Worm (Caenorhabditis elegans): ENCODE data around the gene daf-10.

DNA sequence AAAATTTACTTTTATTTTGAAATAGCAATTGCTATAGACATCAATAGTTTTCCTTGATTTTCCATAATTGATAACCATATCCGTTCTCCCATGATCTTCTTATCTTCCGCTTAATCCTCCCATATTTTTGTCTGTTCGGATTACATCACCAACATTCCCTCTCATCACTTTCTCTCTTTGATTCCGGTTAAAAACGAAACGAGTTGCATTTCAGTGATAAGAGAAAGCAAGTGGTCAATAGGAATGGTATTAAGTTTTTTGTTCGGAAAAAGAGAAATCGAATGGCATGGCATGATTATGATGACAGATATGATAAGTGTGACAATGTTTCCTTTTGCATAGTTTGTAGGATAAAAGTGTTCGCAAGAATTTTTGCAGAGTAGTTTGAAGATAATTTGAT, 34.0 kb downstream of the daf-10 start:
- TF ChIP-seq fos-1 (tag; optimal IDR thresholded peaks at IDR 0.05) (no peak), nhr-76 (tag; optimal IDR thresholded peaks at IDR 0.05) (no peak), skn-1 (tag; optimal IDR thresholded peaks at IDR 0.05) (no peak), ZK546.5 (tag; optimal IDR thresholded peaks at IDR 0.05) (no peak), ama-1 (optimal IDR thresholded peaks at IDR 0.05) (no peak), mdl-1 (tag; optimal IDR thresholded peaks at IDR 0.05) (no peak), snpc-4 (tag; optimal IDR thresholded peaks at IDR 0.05) (no peak), R02D3.7 (tag; optimal IDR thresholded peaks at IDR 0.05) (no peak), unc-39 (tag; optimal IDR thresholded peaks at IDR 0.05) (no peak), jun-1 (tag; optimal IDR thresholded peaks at IDR 0.05) (no peak), lin-15B (tag; optimal IDR thresholded peaks at IDR 0.05) (no peak), ceh-82 (tag; optimal IDR thresholded peaks at IDR 0.05) (no peak), nhr-25 (tag; optimal IDR thresholded peaks at IDR 0.05) (no peak)

Measured in whole organism, L3 larva.